Worm (Caenorhabditis elegans) whole organism, mixed stage, embryonic: ENCODE measurements around the gene clec-62.

ENCODE experiments used
- M03D4.4 ChIP-seq: sonication (generic microtip); optimal IDR thresholded peaks from 2 replicates; lab custom pipeline; 2017; ENCODE audit warnings: mild to moderate bottlenecking, missing genetic modification characterization, missing compliant biosample characterization
- ceh-43 ChIP-seq: fragments of 200-800 bp; sonication (Bioruptor generic); optimal IDR thresholded peaks from 2 replicates; lab custom pipeline; 2018; ENCODE audit warnings: mild to moderate bottlenecking, missing genetic modification characterization, moderate library complexity, missing compliant biosample characterization
- cnd-1 ChIP-seq: fragments of 200-800 bp; sonication (Bioruptor generic); optimal IDR thresholded peaks from 2 replicates; lab custom pipeline; 2018; ENCODE audit warnings: mild to moderate bottlenecking, missing genetic modification characterization, missing compliant biosample characterization
- elt-3 ChIP-seq: fragments of 150-350 bp; optimal IDR thresholded peaks from 2 replicates; lab custom pipeline; 2014; ENCODE audit warnings: missing biosample characterization, missing genetic modification characterization
- lin-13 ChIP-seq: fragments of 150-350 bp; optimal IDR thresholded peaks from 2 replicates; lab custom pipeline; 2014; ENCODE audit warnings: missing biosample characterization, missing genetic modification characterization
- mab-5 ChIP-seq: fragments of 150-350 bp; optimal IDR thresholded peaks from 2 replicates; lab custom pipeline; 2014; ENCODE audit warnings: missing biosample characterization, missing genetic modification characterization
- nhr-237 ChIP-seq: fragments of 150-350 bp; optimal IDR thresholded peaks from 2 replicates; lab custom pipeline; 2014; ENCODE audit warnings: missing biosample characterization, missing genetic modification characterization
- nhr-28 ChIP-seq: fragments of 150-350 bp; optimal IDR thresholded peaks from 2 replicates; lab custom pipeline; 2014; ENCODE audit warnings: missing biosample characterization, missing genetic modification characterization
- pha-4 ChIP-seq: fragments of 150-350 bp; optimal IDR thresholded peaks from 2 replicates; lab custom pipeline; 2018; ENCODE audit warnings: missing biosample characterization, missing genetic modification reagents, missing genetic modification characterization
- snpc-4 ChIP-seq: fragments of 150-350 bp; optimal IDR thresholded peaks from 2 replicates; lab custom pipeline; 2014; ENCODE audit warnings: missing biosample characterization, missing genetic modification characterization
- tbx-8 ChIP-seq: fragments of 200-800 bp; sonication (Bioruptor generic); optimal IDR thresholded peaks from 2 replicates; lab custom pipeline; 2018; ENCODE audit warnings: mild to moderate bottlenecking, missing genetic modification characterization, moderate library complexity, missing compliant biosample characterization
- unc-39 ChIP-seq: fragments of 150-350 bp; optimal IDR thresholded peaks from 2 replicates; lab custom pipeline; 2014; ENCODE audit warnings: missing biosample characterization, missing genetic modification characterization
- unc-62 ChIP-seq: fragments of 150-350 bp; optimal IDR thresholded peaks from 2 replicates; lab custom pipeline; 2014; ENCODE audit warnings: missing biosample characterization, missing genetic modification reagents, missing genetic modification characterization

- no peak for TF ChIP-seq mab-5 (tag; lab: Kevin White, UChicago)
- TF ChIP-seq ceh-43 (GFP tag; lab: Kevin White, UChicago) = no peak
- TF ChIP-seq lin-13 (tag; lab: Kevin White, UChicago) = no peak
- TF ChIP-seq nhr-28 (tag; lab: Kevin White, UChicago) = no peak
- TF ChIP-seq unc-39 (tag; lab: Kevin White, UChicago) = no peak
- no peak for TF ChIP-seq unc-62 (GFP tag; lab: Kevin White, UChicago)
- TF ChIP-seq elt-3 (tag; lab: Kevin White, UChicago) = no peak
- TF ChIP-seq tbx-8 (GFP tag; lab: Kevin White, UChicago) = no peak
- no peak for TF ChIP-seq M03D4.4 (tag; lab: Kevin White, UChicago)
- no peak for TF ChIP-seq cnd-1
- no peak for TF ChIP-seq nhr-237 (tag; lab: Kevin White, UChicago)
- TF ChIP-seq pha-4 (tag; lab: Kevin White, UChicago) = no peak
- no peak for TF ChIP-seq snpc-4 (tag; lab: Kevin White, UChicago)
Measured at ce11 chrII:12878697-12879096, 16.2 kb downstream of the clec-62 start.
